Worm (Caenorhabditis elegans): ENCODE data around the gene F19D8.2.

Gene F19D8.2

DNA sequence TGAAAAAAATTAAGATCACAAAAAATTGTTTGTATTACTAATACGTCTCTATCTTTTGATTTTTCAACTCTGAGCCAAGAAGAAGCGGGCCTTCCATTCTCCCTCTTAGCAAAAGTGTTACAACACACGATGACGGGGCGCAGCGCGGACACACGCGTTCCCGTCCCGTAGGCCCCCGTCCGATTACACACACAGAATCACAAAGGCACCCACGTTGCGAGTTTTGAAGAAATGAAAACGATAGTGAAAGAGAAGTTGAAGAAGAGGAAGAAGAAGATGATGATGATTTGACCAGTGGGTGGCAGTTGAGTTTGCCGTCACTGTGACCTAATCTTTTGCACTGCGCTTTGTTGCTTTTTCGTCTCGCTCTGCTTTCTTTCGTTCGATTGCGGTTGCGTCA lies 11.8 kb downstream of the F19D8.2 start:
- TF ChIP-seq ets-7 (tag; optimal IDR thresholded peaks at IDR 0.05) (no peak), ama-1 (optimal IDR thresholded peaks at IDR 0.05) (no peak), hmbx-1 (tag; optimal IDR thresholded peaks at IDR 0.05) (no peak), aly-1 (tag; optimal IDR thresholded peaks at IDR 0.05) (no peak), tbx-37 (GFP tag; conservative IDR thresholded peaks at IDR 0.05) (no peak), ceh-36 (tag; optimal IDR thresholded peaks at IDR 0.05) (no peak), ceh-13 (GFP tag; optimal IDR thresholded peaks at IDR 0.05) (no peak), scrt-1 (GFP tag; IDR thresholded peaks at IDR 0.05) (no peak), tra-4 (tag; optimal IDR thresholded peaks at IDR 0.05) (no peak), tbx-11 (GFP tag; IDR thresholded peaks at IDR 0.05) (no peak), hnd-1 (tag; optimal IDR thresholded peaks at IDR 0.05) (no peak), flt-1 (GFP tag; IDR thresholded peaks at IDR 0.05) (no peak), hmg-4 (GFP tag; optimal IDR thresholded peaks at IDR 0.05) (no peak), B0310.2 (tag; optimal IDR thresholded peaks at IDR 0.05) (no peak), sea-1 (GFP tag; conservative IDR thresholded peaks at IDR 0.05) (no peak), pes-1 (GFP tag; IDR thresholded peaks at IDR 0.05) (no peak), F13C5.2 (tag; optimal IDR thresholded peaks at IDR 0.05) (no peak)

DNA sequence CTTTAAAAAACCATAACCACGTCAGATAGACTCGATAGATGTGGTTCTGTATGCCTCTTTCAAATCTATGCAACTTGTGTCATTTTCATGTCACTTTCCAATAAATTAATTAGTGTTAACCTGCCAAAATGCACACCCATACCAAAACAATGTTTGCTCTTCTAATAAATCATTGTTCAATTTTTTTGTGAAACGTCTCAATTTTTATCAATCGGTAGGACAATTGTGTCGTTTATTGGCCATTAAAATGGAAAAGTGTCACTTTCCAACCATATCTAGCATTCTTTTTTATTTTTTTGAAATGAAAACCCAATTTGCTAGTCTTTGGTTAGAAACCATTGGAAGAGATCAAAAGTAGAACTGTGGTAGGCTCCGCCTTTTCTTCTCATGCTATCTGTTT lies 16.1 kb downstream of the F19D8.2 start:
- no peak for TF ChIP-seq ceh-13 (GFP tag; optimal IDR thresholded peaks at IDR 0.05)
- no peak for TF ChIP-seq hmbx-1 (tag; optimal IDR thresholded peaks at IDR 0.05)
- no peak for TF ChIP-seq B0310.2 (tag; optimal IDR thresholded peaks at IDR 0.05)
- no peak for TF ChIP-seq ceh-36 (tag; optimal IDR thresholded peaks at IDR 0.05)
- TF ChIP-seq tbx-37 (GFP tag; conservative IDR thresholded peaks at IDR 0.05) = no peak
- TF ChIP-seq F13C5.2 (tag; optimal IDR thresholded peaks at IDR 0.05) = no peak
- TF ChIP-seq hnd-1 (tag; optimal IDR thresholded peaks at IDR 0.05) = no peak
- no peak for TF ChIP-seq flt-1 (GFP tag; IDR thresholded peaks at IDR 0.05)
- TF ChIP-seq ets-7 (tag; optimal IDR thresholded peaks at IDR 0.05) = no peak
- no peak for TF ChIP-seq hmg-4 (GFP tag; optimal IDR thresholded peaks at IDR 0.05)
- no peak for TF ChIP-seq aly-1 (tag; optimal IDR thresholded peaks at IDR 0.05)

DNA sequence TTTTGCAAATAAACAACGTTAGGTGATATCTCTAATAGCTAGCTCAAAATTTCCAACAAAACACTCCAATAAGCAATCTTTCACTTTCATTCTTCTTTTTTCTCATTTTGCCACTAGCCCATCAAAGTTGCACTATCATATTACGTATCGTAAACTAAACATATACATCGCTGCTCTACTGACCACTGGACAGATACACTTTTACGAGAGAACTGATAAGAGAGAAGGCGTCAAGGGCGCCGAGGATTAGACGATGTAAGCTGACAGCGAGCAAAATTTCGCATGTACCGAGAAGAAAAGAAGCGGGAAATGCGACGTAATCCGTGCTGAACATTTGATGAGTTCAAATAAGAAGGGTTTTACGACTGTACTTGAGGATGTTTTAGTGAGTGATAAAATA lies 17.4 kb downstream of the F19D8.2 start:
- TF ChIP-seq tbx-37 (GFP tag; conservative IDR thresholded peaks at IDR 0.05) (no peak), hnd-1 (tag; optimal IDR thresholded peaks at IDR 0.05) (no peak), tra-4 (tag; optimal IDR thresholded peaks at IDR 0.05) (no peak), B0310.2 (tag; optimal IDR thresholded peaks at IDR 0.05) (no peak), ama-1 (optimal IDR thresholded peaks at IDR 0.05) (no peak), ceh-36 (tag; optimal IDR thresholded peaks at IDR 0.05) (no peak), F13C5.2 (tag; optimal IDR thresholded peaks at IDR 0.05) (no peak), hmbx-1 (tag; optimal IDR thresholded peaks at IDR 0.05) (no peak), aly-1 (tag; optimal IDR thresholded peaks at IDR 0.05) (no peak), sea-1 (GFP tag; conservative IDR thresholded peaks at IDR 0.05) (no peak), flt-1 (GFP tag; IDR thresholded peaks at IDR 0.05) (no peak), hmg-4 (GFP tag; optimal IDR thresholded peaks at IDR 0.05) (no peak), ceh-13 (GFP tag; optimal IDR thresholded peaks at IDR 0.05) (no peak), pes-1 (GFP tag; IDR thresholded peaks at IDR 0.05) (no peak), tbx-11 (GFP tag; IDR thresholded peaks at IDR 0.05) (no peak), ets-7 (tag; optimal IDR thresholded peaks at IDR 0.05) (no peak)

DNA sequence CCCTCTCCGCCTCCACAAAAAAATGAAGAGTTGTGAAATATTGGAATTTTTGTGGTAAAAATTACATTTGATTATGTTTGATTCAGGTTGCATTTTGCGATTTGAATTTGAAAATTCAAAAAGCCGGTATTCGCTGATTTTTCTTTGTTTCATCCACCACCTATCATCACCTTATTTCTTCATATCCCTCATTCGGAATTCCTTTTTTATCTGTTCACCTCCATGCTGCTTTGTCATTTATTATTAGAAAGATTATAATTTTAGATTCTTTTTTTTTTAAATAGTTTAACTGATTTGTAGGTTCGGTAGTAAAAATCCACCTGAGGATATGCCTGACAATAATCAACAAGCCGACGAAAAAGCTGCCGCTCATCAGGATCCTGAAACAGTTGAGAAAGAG lies 18.4 kb downstream of the F19D8.2 start, which contains the start of gene mct-3:
mct-3 (plus strand) TSS at position 301 of the 400 bp plus-strand sequence.
- TF ChIP-seq tbx-37 (GFP tag; conservative IDR thresholded peaks at IDR 0.05) (no peak), flt-1 (GFP tag; IDR thresholded peaks at IDR 0.05) (no peak), sea-1 (GFP tag; conservative IDR thresholded peaks at IDR 0.05) (no peak), ama-1 (optimal IDR thresholded peaks at IDR 0.05) (no peak), ets-7 (tag; optimal IDR thresholded peaks at IDR 0.05) (no peak), tbx-11 (GFP tag; IDR thresholded peaks at IDR 0.05) (no peak), hnd-1 (tag; optimal IDR thresholded peaks at IDR 0.05) (no peak)

DNA sequence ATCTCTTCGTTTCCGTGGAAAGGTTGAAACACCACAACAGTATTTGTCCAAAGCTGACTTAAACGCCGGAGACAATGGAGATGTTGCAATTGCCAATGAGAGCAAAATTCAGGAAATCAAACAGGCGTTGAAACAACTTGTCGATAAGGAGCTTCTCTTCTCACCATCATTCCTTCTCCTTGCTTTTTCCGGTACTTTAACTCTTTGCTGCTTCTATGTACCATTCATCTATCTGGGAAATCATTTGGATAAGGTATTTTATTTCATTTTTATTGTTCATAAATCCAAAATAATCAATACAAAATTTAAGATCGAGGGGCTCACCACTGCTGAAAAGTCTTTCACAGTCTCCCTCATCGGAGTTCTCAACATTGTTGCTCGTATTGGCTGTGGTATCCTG lies 21.7 kb downstream of the F19D8.2 start:
- TF ChIP-seq ama-1 (optimal IDR thresholded peaks at IDR 0.05) (no peak), F13C5.2 (tag; optimal IDR thresholded peaks at IDR 0.05) (no peak), tbx-37 (GFP tag; conservative IDR thresholded peaks at IDR 0.05) (no peak), flt-1 (GFP tag; IDR thresholded peaks at IDR 0.05) (no peak), ets-7 (tag; optimal IDR thresholded peaks at IDR 0.05) (no peak), ceh-36 (tag; optimal IDR thresholded peaks at IDR 0.05) (no peak), tbx-11 (GFP tag; IDR thresholded peaks at IDR 0.05) (no peak), hnd-1 (tag; optimal IDR thresholded peaks at IDR 0.05) (no peak), sea-1 (GFP tag; conservative IDR thresholded peaks at IDR 0.05) (no peak), B0310.2 (tag; optimal IDR thresholded peaks at IDR 0.05) (no peak), aly-1 (tag; optimal IDR thresholded peaks at IDR 0.05) (no peak), pes-1 (GFP tag; IDR thresholded peaks at IDR 0.05) (no peak), hmg-4 (GFP tag; optimal IDR thresholded peaks at IDR 0.05) (no peak), hmbx-1 (tag; optimal IDR thresholded peaks at IDR 0.05) (no peak), scrt-1 (GFP tag; IDR thresholded peaks at IDR 0.05) (no peak), ceh-13 (GFP tag; optimal IDR thresholded peaks at IDR 0.05) (no peak), tra-4 (tag; optimal IDR thresholded peaks at IDR 0.05) (no peak)

DNA sequence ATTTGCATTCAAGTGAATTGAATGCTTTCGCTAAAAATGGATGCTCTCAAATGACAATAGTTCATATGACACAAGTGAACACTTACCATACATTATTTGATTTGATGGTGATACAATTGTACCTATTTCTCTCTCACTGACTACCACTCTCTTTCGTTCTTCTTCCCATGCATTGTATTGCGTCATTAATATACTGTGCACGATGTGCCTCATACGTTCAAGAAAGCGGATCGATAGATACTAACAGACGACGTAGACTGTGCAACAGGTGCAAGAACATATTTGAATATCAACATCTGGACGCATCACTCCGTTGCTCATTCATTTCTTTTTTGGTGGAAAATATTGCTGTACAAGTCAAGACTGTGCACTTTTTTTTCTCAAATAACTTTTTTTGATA lies 24.5 kb downstream of the F19D8.2 start, which contains the start of gene M03B6.4:
M03B6.4 (plus strand) TSS at position 149 of the 400 bp plus-strand sequence.
- TF ChIP-seq flt-1 (GFP tag; IDR thresholded peaks at IDR 0.05) = no peak
- TF ChIP-seq tra-4 (tag; optimal IDR thresholded peaks at IDR 0.05) = no peak
- TF ChIP-seq hnd-1 (tag; optimal IDR thresholded peaks at IDR 0.05) = no peak
- no peak for TF ChIP-seq hmg-4 (GFP tag; optimal IDR thresholded peaks at IDR 0.05)
- no peak for TF ChIP-seq scrt-1 (GFP tag; IDR thresholded peaks at IDR 0.05)
- no peak for TF ChIP-seq hmbx-1 (tag; optimal IDR thresholded peaks at IDR 0.05)
- TF ChIP-seq tbx-11 (GFP tag; IDR thresholded peaks at IDR 0.05) = no peak
- TF ChIP-seq ama-1 (optimal IDR thresholded peaks at IDR 0.05) = no peak
- TF ChIP-seq pes-1 (GFP tag; IDR thresholded peaks at IDR 0.05) = no peak
- TF ChIP-seq sea-1 (GFP tag; conservative IDR thresholded peaks at IDR 0.05) = no peak
- TF ChIP-seq ceh-36 (tag; optimal IDR thresholded peaks at IDR 0.05) = no peak
- no peak for TF ChIP-seq aly-1 (tag; optimal IDR thresholded peaks at IDR 0.05)
- no peak for TF ChIP-seq ets-7 (tag; optimal IDR thresholded peaks at IDR 0.05)
- no peak for TF ChIP-seq tbx-37 (GFP tag; conservative IDR thresholded peaks at IDR 0.05)
- no peak for TF ChIP-seq B0310.2 (tag; optimal IDR thresholded peaks at IDR 0.05)
- no peak for TF ChIP-seq F13C5.2 (tag; optimal IDR thresholded peaks at IDR 0.05)
- TF ChIP-seq ceh-13 (GFP tag; optimal IDR thresholded peaks at IDR 0.05) = no peak

DNA sequence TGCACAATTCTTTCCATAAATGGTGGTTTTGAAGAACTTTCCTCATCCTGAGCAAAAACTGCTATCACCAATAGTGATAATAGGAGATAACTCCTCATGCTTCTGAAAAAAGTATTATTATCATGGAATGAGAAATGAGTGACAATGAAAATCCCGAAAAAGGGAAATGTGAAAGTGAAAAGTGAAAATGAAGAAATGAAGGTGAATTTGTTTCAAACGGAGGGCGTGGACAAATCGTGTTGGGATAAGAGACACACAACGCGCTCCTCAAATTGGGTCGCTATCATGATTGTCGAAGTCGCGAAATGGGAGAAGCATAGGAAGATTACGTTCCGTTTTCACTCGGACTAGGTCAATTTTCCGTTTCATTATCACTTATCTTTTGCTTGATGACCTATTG lies 30.0 kb downstream of the F19D8.2 start, which contains the start of gene M03B6.3:
M03B6.3 (minus strand) TSS at position 102 of the 400 bp plus-strand sequence.
- TF ChIP-seq scrt-1 (GFP tag; IDR thresholded peaks at IDR 0.05) = no peak
- TF ChIP-seq B0310.2 (tag; optimal IDR thresholded peaks at IDR 0.05) = no peak
- TF ChIP-seq tra-4 (tag; optimal IDR thresholded peaks at IDR 0.05) = no peak
- no peak for TF ChIP-seq ceh-13 (GFP tag; optimal IDR thresholded peaks at IDR 0.05)
- no peak for TF ChIP-seq F13C5.2 (tag; optimal IDR thresholded peaks at IDR 0.05)
- no peak for TF ChIP-seq tbx-11 (GFP tag; IDR thresholded peaks at IDR 0.05)
- TF ChIP-seq aly-1 (tag; optimal IDR thresholded peaks at IDR 0.05) = no peak
- TF ChIP-seq hnd-1 (tag; optimal IDR thresholded peaks at IDR 0.05) = no peak
- no peak for TF ChIP-seq hmg-4 (GFP tag; optimal IDR thresholded peaks at IDR 0.05)
- no peak for TF ChIP-seq ceh-36 (tag; optimal IDR thresholded peaks at IDR 0.05)
- no peak for TF ChIP-seq ama-1 (optimal IDR thresholded peaks at IDR 0.05)
- TF ChIP-seq hmbx-1 (tag; optimal IDR thresholded peaks at IDR 0.05) = no peak
- TF ChIP-seq tbx-37 (GFP tag; conservative IDR thresholded peaks at IDR 0.05) = no peak
- TF ChIP-seq flt-1 (GFP tag; IDR thresholded peaks at IDR 0.05) = no peak
- TF ChIP-seq sea-1 (GFP tag; conservative IDR thresholded peaks at IDR 0.05) = no peak
- no peak for TF ChIP-seq pes-1 (GFP tag; IDR thresholded peaks at IDR 0.05)
- TF ChIP-seq ets-7 (tag; optimal IDR thresholded peaks at IDR 0.05) = no peak
